Worm (Caenorhabditis elegans) whole organism, L1 larva: ENCODE measurements around the gene T18D3.6.

Source experiments
- C04F5.9 ChIP-seq: sonication (generic microtip); optimal IDR thresholded peaks from 2 replicates; lab custom pipeline; 2016; ENCODE audit warnings: missing genetic modification characterization, missing compliant biosample characterization
- aha-1 ChIP-seq: fragments of 150-350 bp; optimal IDR thresholded peaks from 2 replicates; lab custom pipeline; 2014; ENCODE audit warnings: missing biosample characterization, missing genetic modification characterization
- alr-1 ChIP-seq: fragments of 200-800 bp; sonication (Bioruptor generic); optimal IDR thresholded peaks from 2 replicates; lab custom pipeline; 2018; ENCODE audit warnings: borderline replicate concordance, mild to moderate bottlenecking, missing genetic modification characterization, missing compliant biosample characterization
- aly-2 ChIP-seq: fragments of 150-350 bp; optimal IDR thresholded peaks from 2 replicates; lab custom pipeline; 2014; ENCODE audit warnings: missing biosample characterization, missing genetic modification characterization
- ama-1 ChIP-seq: fragments of 150-350 bp; optimal IDR thresholded peaks from 2 replicates; lab custom pipeline; 2014
- blmp-1 ChIP-seq: fragments of 150-350 bp; optimal IDR thresholded peaks from 2 replicates; lab custom pipeline; 2014; ENCODE audit warnings: missing biosample characterization, missing genetic modification characterization
- ceh-63 ChIP-seq: fragments of 200-800 bp; sonication (Bioruptor generic); optimal IDR thresholded peaks from 2 replicates; lab custom pipeline; 2018; ENCODE audit warnings: mild to moderate bottlenecking, missing genetic modification characterization, missing compliant biosample characterization
- ceh-8 ChIP-seq: fragments of 200-800 bp; sonication (Bioruptor generic); optimal IDR thresholded peaks from 2 replicates; lab custom pipeline; 2018; ENCODE audit warnings: mild to moderate bottlenecking, missing genetic modification characterization, moderate library complexity, missing compliant biosample characterization
- ceh-82 ChIP-seq, 3 experiments: fragments of 150-350 bp in 1 of 3; sonication (generic microtip) in 2 of 3; optimal IDR thresholded peaks; 2 replicates each; lab custom pipeline; 2014 to 2017; ENCODE audit warnings: missing biosample characterization in 3 of 3, missing genetic modification characterization in 3 of 3
- ceh-88 ChIP-seq: fragments of 200-800 bp; sonication (Bioruptor generic); IDR thresholded peaks from 2 replicates; pipeline ENCODE4 v1.3.6; 2022; ENCODE audit warnings: missing genetic modification characterization, missing compliant biosample characterization
- ceh-90 ChIP-seq: sonication (generic microtip); optimal IDR thresholded peaks from 2 replicates; lab custom pipeline; 2016; ENCODE audit warnings: missing genetic modification characterization, missing compliant biosample characterization
- ces-1 ChIP-seq: fragments of 150-350 bp; optimal IDR thresholded peaks from 2 replicates; lab custom pipeline; 2014; ENCODE audit warnings: missing biosample characterization, missing genetic modification reagents, missing genetic modification characterization
- efl-1 ChIP-seq, 4 experiments: fragments of 150-350 bp; optimal IDR thresholded peaks in 3 of 4; peaks in 1 of 4; 1 replicate in 1 of 4; 2 replicates in 3 of 4; lab custom pipeline; 2014; ENCODE audit warnings: missing biosample characterization in 2 of 4, missing genetic modification characterization in 2 of 4, missing genetic modification reagents in 2 of 4
- efl-3 ChIP-seq: fragments of 200-800 bp; sonication (Bioruptor generic); optimal IDR thresholded peaks from 2 replicates; lab custom pipeline; 2018; ENCODE audit warnings: mild to moderate bottlenecking, missing genetic modification characterization, missing compliant biosample characterization
- egl-27 ChIP-seq, 2 experiments: fragments of 150-350 bp in 1 of 2; sonication (generic microtip); optimal IDR thresholded peaks; 3 replicates each; lab custom pipeline; 2017 to 2018; ENCODE audit warnings: missing biosample characterization in 2 of 2, missing genetic modification characterization in 2 of 2, missing genetic modification reagents in 2 of 2
- elt-2 ChIP-seq: sonication (generic microtip); optimal IDR thresholded peaks from 2 replicates; lab custom pipeline; 2016; ENCODE audit warnings: missing genetic modification characterization, mild to moderate bottlenecking, inconsistent platforms, missing compliant biosample characterization, missing genetic modification reagents
- ets-5 ChIP-seq: fragments of 200-800 bp; sonication (Bioruptor generic); IDR thresholded peaks from 2 replicates; pipeline ENCODE4 v1.3.6; 2022; ENCODE audit warnings: missing genetic modification characterization, missing compliant biosample characterization
- fkh-4 ChIP-seq: sonication (generic microtip); optimal IDR thresholded peaks from 2 replicates; lab custom pipeline; 2016; ENCODE audit warnings: missing compliant biosample characterization, missing genetic modification characterization, borderline replicate concordance
- fkh-8 ChIP-seq: sonication (generic microtip); optimal IDR thresholded peaks from 2 replicates; lab custom pipeline; 2016; ENCODE audit warnings: mild to moderate bottlenecking, missing genetic modification characterization, missing compliant biosample characterization
- fos-1 ChIP-seq: fragments of 150-350 bp; optimal IDR thresholded peaks from 2 replicates; lab custom pipeline; 2014; ENCODE audit warnings: missing biosample characterization, missing genetic modification characterization
- hlh-17 ChIP-seq: fragments of 200-800 bp; sonication (Bioruptor generic); optimal IDR thresholded peaks from 2 replicates; lab custom pipeline; 2018; ENCODE audit warnings: missing genetic modification characterization, mild to moderate bottlenecking, missing compliant biosample characterization, moderate library complexity, borderline replicate concordance
- hlh-4 ChIP-seq: sonication (generic microtip); optimal IDR thresholded peaks from 2 replicates; lab custom pipeline; 2016; ENCODE audit warnings: mild to moderate bottlenecking, missing genetic modification characterization, missing compliant biosample characterization
- hpl-2 ChIP-seq: fragments of 150-350 bp; optimal IDR thresholded peaks from 2 replicates; lab custom pipeline; 2014; ENCODE audit warnings: missing biosample characterization, missing genetic modification reagents, missing genetic modification characterization
- irx-1 ChIP-seq: sonication (generic microtip); optimal IDR thresholded peaks from 2 replicates; lab custom pipeline; 2016; ENCODE audit warnings: missing genetic modification characterization, missing compliant biosample characterization
- isw-1 ChIP-seq: fragments of 200-800 bp; sonication (Bioruptor generic); IDR thresholded peaks from 2 replicates; pipeline ENCODE4 v1.3.6; 2022; ENCODE audit warnings: missing genetic modification characterization, missing compliant biosample characterization
- jun-1 ChIP-seq: fragments of 150-350 bp; optimal IDR thresholded peaks from 2 replicates; lab custom pipeline; 2014; ENCODE audit warnings: missing biosample characterization, missing genetic modification reagents, missing genetic modification characterization
- lin-15B ChIP-seq: fragments of 150-350 bp; sonication (generic microtip); optimal IDR thresholded peaks from 3 replicates; lab custom pipeline; 2014; ENCODE audit warnings: missing biosample characterization, missing genetic modification characterization
- lin-35 ChIP-seq, 2 experiments: fragments of 150-350 bp; optimal IDR thresholded peaks; 2 replicates each; lab custom pipeline; 2014; ENCODE audit warnings: missing biosample characterization in 2 of 2, missing genetic modification characterization in 2 of 2, missing genetic modification reagents in 2 of 2
- lin-39 ChIP-seq: fragments of 150-350 bp; optimal IDR thresholded peaks from 2 replicates; lab custom pipeline; 2014; ENCODE audit warnings: missing biosample characterization, missing genetic modification reagents, missing genetic modification characterization
- lir-3 ChIP-seq: sonication (generic microtip); optimal IDR thresholded peaks from 2 replicates; lab custom pipeline; 2016; ENCODE audit warnings: mild to moderate bottlenecking, missing genetic modification characterization, moderate library complexity, missing compliant biosample characterization; ENCODE audit not compliant: poor library complexity
- mdl-1 ChIP-seq, 2 experiments: fragments of 150-350 bp; optimal IDR thresholded peaks; 2 replicates each; lab custom pipeline; 2014 to 2017; ENCODE audit warnings: missing biosample characterization in 2 of 2, missing genetic modification characterization in 2 of 2, inconsistent platforms in 1 of 2
- nhr-11 ChIP-seq: fragments of 150-350 bp; optimal IDR thresholded peaks from 2 replicates; lab custom pipeline; 2014; ENCODE audit warnings: missing biosample characterization, missing genetic modification characterization
- nhr-12 ChIP-seq: sonication (generic microtip); optimal IDR thresholded peaks from 2 replicates; lab custom pipeline; 2017; ENCODE audit warnings: missing biosample characterization, missing genetic modification characterization
- nhr-19 ChIP-seq: fragments of 200-800 bp; sonication (Bioruptor generic); conservative IDR thresholded peaks from 2 replicates; pipeline ENCODE4 v1.3.6; 2022; ENCODE audit warnings: missing genetic modification characterization, missing compliant biosample characterization
- nhr-20 ChIP-seq: sonication (generic microtip); optimal IDR thresholded peaks from 2 replicates; lab custom pipeline; 2016; ENCODE audit warnings: mild to moderate bottlenecking, missing genetic modification characterization, missing compliant biosample characterization
- nhr-71 ChIP-seq: sonication (generic microtip); optimal IDR thresholded peaks from 2 replicates; lab custom pipeline; 2016; ENCODE audit warnings: mild to moderate bottlenecking, missing genetic modification characterization, moderate library complexity, missing compliant biosample characterization
- nhr-77 ChIP-seq: fragments of 150-350 bp; optimal IDR thresholded peaks from 2 replicates; lab custom pipeline; 2014; ENCODE audit warnings: missing biosample characterization, missing genetic modification characterization
- nhr-84 ChIP-seq: sonication (generic microtip); optimal IDR thresholded peaks from 2 replicates; lab custom pipeline; 2017; ENCODE audit warnings: missing biosample characterization, missing genetic modification characterization
- pag-3 ChIP-seq: sonication (generic microtip); optimal IDR thresholded peaks from 2 replicates; lab custom pipeline; 2017; ENCODE audit warnings: missing genetic modification characterization, mild to moderate bottlenecking, missing compliant biosample characterization, antibody characterized with exemption, borderline replicate concordance; ENCODE audit not compliant: insufficient read depth
- skn-1 ChIP-seq: fragments of 150-350 bp; optimal IDR thresholded peaks from 2 replicates; lab custom pipeline; 2014; ENCODE audit warnings: missing biosample characterization, missing genetic modification characterization
- snu-23 ChIP-seq: sonication (generic microtip); optimal IDR thresholded peaks from 2 replicates; lab custom pipeline; 2016; ENCODE audit warnings: missing genetic modification characterization, missing compliant biosample characterization
- sptf-1 ChIP-seq: fragments of 150-350 bp; optimal IDR thresholded peaks from 2 replicates; lab custom pipeline; 2014; ENCODE audit warnings: missing biosample characterization, missing genetic modification characterization
- sup-37 ChIP-seq: fragments of 200-800 bp; sonication (Bioruptor generic); optimal IDR thresholded peaks from 2 replicates; lab custom pipeline; 2018; ENCODE audit warnings: mild to moderate bottlenecking, missing genetic modification characterization, missing compliant biosample characterization
- swsn-7 ChIP-seq: sonication (generic microtip); optimal IDR thresholded peaks from 2 replicates; lab custom pipeline; 2016; ENCODE audit warnings: missing genetic modification characterization, missing compliant biosample characterization
- tbx-2 ChIP-seq: sonication (generic microtip); optimal IDR thresholded peaks from 2 replicates; lab custom pipeline; 2016; ENCODE audit warnings: missing genetic modification characterization, missing compliant biosample characterization
- unc-130 ChIP-seq: fragments of 150-350 bp; optimal IDR thresholded peaks from 2 replicates; lab custom pipeline; 2017; ENCODE audit warnings: missing biosample characterization, missing genetic modification characterization, inconsistent platforms
- unc-30 ChIP-seq: sonication (generic microtip); optimal IDR thresholded peaks from 2 replicates; lab custom pipeline; 2017; ENCODE audit warnings: missing biosample characterization, missing genetic modification characterization
- unc-62 ChIP-seq: fragments of 150-350 bp; optimal IDR thresholded peaks from 2 replicates; lab custom pipeline; 2014; ENCODE audit warnings: missing biosample characterization, missing genetic modification reagents, missing genetic modification characterization
- unc-86 ChIP-seq: sonication (generic microtip); optimal IDR thresholded peaks from 2 replicates; lab custom pipeline; 2016; ENCODE audit warnings: missing genetic modification characterization, missing compliant biosample characterization
- unc-98 ChIP-seq: fragments of 200-800 bp; sonication (Bioruptor generic); IDR thresholded peaks from 2 replicates; pipeline ENCODE4 v1.3.6; 2022; ENCODE audit warnings: missing genetic modification characterization, missing compliant biosample characterization
- zag-1 ChIP-seq: fragments of 150-350 bp; optimal IDR thresholded peaks from 2 replicates; lab custom pipeline; 2014; ENCODE audit warnings: missing biosample characterization, missing genetic modification characterization
- zip-4 ChIP-seq: fragments of 200-800 bp; sonication (Bioruptor generic); optimal IDR thresholded peaks from 2 replicates; lab custom pipeline; 2018; ENCODE audit warnings: mild to moderate bottlenecking, missing genetic modification characterization, moderate library complexity, missing compliant biosample characterization
- ztf-11 ChIP-seq, 2 experiments: sonication (generic microtip); optimal IDR thresholded peaks; 2 replicates each; lab custom pipeline; 2016 to 2017; ENCODE audit warnings: missing genetic modification characterization in 2 of 2, missing biosample characterization in 1 of 2, missing compliant biosample characterization in 1 of 2

The T18D3.6 gene

DNA sequence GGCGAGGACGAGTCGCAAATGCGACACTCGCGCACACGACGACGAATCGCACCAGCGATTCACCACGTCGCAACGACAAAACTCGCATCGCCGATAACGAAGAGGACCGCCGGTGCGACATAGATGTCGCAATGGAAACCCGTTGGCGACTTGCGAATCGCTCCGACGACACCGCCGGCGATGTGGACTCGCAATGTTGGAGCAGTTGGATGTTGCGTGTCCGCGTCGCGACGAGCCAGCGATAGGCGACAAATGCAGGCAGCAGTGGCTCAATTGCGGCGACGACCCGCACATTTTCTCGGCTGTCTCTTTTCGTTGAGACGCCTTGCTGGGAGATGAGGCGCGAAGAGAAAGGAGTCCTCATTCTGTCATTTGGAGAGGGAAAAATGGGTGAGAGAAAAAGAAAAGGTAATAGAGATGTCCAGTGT is 2.5 kb downstream of the T18D3.6 start:
- TF ChIP-seq nhr-71 (tag; lab: Kevin White, UChicago) (peak; percentile 60), ceh-8 (GFP tag; lab: Kevin White, UChicago) (no peak), nhr-11 (tag; lab: Kevin White, UChicago) (no peak), unc-86 (peak; percentile 26), unc-62 (no peak), egl-27 (tag; optimal IDR thresholded peaks at IDR 0.05; lab: Kevin White, UChicago) (no peak), hpl-2 (no peak), mdl-1 (tag; optimal IDR thresholded peaks at IDR 0.05; lab: Kevin White, UChicago) (no peak), C04F5.9 (tag; lab: Kevin White, UChicago) (no peak), ets-5 (no peak), nhr-12 (tag; lab: Kevin White, UChicago) (no peak), zip-4 (GFP tag; lab: Kevin White, UChicago) (no peak), nhr-19 (peak; percentile 24; the same call in 1 of the 2 replicates), ama-1 (lab: Kevin White, UChicago) (no peak), nhr-77 (tag; lab: Kevin White, UChicago) (no peak), irx-1 (tag; lab: Kevin White, UChicago) (peak; percentile 9), blmp-1 (tag; lab: Kevin White, UChicago) (peak; percentile 79), lir-3 (tag; lab: Kevin White, UChicago) (no peak), ceh-63 (GFP tag; lab: Kevin White, UChicago) (no peak), lin-35 (GFP tag; optimal IDR thresholded peaks at IDR 0.05; lab: Kevin White, UChicago) (peak; percentile 6 to 16), alr-1 (tag; lab: Kevin White, UChicago) (no peak), tbx-2 (tag; lab: Kevin White, UChicago) (peak; percentile 27), efl-3 (GFP tag; lab: Kevin White, UChicago) (no peak), unc-30 (tag; lab: Kevin White, UChicago) (no peak), isw-1 (GFP tag; lab: Robert Waterston, UW) (peak; percentile 16; the same call in 1 of the 2 replicates), ces-1 (no peak), unc-98 (GFP tag; lab: Robert Waterston, UW) (no peak), snu-23 (GFP tag; lab: Kevin White, UChicago) (peak; percentile 59), efl-1 (optimal IDR thresholded peaks at IDR 0.05; lab: Kevin White, UChicago) (no peak), efl-1 (GFP tag; optimal IDR thresholded peaks at IDR 0.05 in 1 of 2; lab: Kevin White, UChicago) (no peak), unc-130 (tag; lab: Kevin White, UChicago) (no peak), fkh-4 (no peak), pag-3 (tag; lab: Kevin White, UChicago) (no peak), lin-39 (no peak), ztf-11 (tag; optimal IDR thresholded peaks at IDR 0.05; lab: Kevin White, UChicago) (peak in 1 of 2 experiments; percentile 21), skn-1 (peak; percentile 17), ceh-88 (GFP tag; lab: Robert Waterston, UW) (0 out of 2 replicates have a peak, but pooled peaks have one; percentile 19), sptf-1 (tag; lab: Kevin White, UChicago) (no peak), swsn-7 (tag; lab: Kevin White, UChicago) (peak; percentile 60), zag-1 (tag; lab: Kevin White, UChicago) (no peak), hlh-4 (tag; lab: Kevin White, UChicago) (no peak), hlh-17 (no peak), jun-1 (tag; lab: Kevin White, UChicago) (peak; percentile 35), aly-2 (tag; lab: Kevin White, UChicago) (no peak), fkh-8 (tag; lab: Kevin White, UChicago) (peak; percentile 90), aha-1 (tag; lab: Kevin White, UChicago) (no peak), sup-37 (GFP tag; lab: Kevin White, UChicago) (no peak), ceh-90 (tag; lab: Kevin White, UChicago) (no peak), fos-1 (tag; lab: Kevin White, UChicago) (no peak), elt-2 (tag; lab: Kevin White, UChicago) (no peak), ceh-82 (tag; optimal IDR thresholded peaks at IDR 0.05; lab: Kevin White, UChicago) (peak in 2 of 3 experiments; percentile 25 to 34), nhr-84 (tag; lab: Kevin White, UChicago) (no peak), lin-15B (tag; lab: Kevin White, UChicago) (no peak), nhr-20 (tag; lab: Kevin White, UChicago) (peak; percentile 43)
